Fruit fly (Drosophila melanogaster): ENCODE results near the gene Slc25A46b.

DNA sequence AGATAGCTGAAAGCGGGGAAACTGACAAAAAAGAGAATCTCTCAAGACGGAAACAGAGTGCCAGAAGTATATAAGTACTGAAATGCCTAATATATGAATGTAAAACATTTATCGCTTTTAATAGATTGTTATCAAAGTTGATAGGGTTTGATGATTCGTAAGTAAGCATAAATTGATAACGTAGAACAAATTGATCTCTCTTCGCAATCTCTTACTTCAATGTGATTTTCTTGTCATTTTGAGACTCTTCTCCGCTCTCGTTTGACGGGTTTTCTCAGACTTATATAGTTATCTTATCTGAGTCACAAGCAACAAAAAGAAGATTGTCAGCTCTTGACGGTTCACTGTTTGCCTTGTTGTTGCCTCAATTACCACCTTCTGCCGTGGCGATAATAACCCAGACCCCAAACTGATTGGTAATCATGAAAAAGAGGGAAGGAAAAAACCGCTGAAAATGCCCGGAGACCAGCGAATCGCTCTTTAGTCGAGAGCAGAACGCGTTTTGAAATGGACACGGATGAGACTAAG lies 17.9 kb downstream of the Slc25A46b start, which contains the start of gene CG15152:
- no peak for TF ChIP-seq lola (GFP tag; optimal IDR thresholded peaks at IDR 0.05)
- TF ChIP-seq usp (GFP tag; optimal IDR thresholded peaks at IDR 0.05), result no peak
- no peak for TF ChIP-seq woc (GFP tag; optimal IDR thresholded peaks at IDR 0.05)
- no peak for TF ChIP-seq GATAd (GFP tag; optimal IDR thresholded peaks at IDR 0.05)
- no peak for TF ChIP-seq br (GFP tag; optimal IDR thresholded peaks at IDR 0.05)
- TF ChIP-seq fru (GFP tag; optimal IDR thresholded peaks at IDR 0.05), result no peak
- TF ChIP-seq tai (GFP tag; optimal IDR thresholded peaks at IDR 0.05), result no peak
- no peak for TF ChIP-seq OdsH (GFP tag; optimal IDR thresholded peaks at IDR 0.05)
